Worm (Caenorhabditis elegans): ENCODE measurements around the gene ech-6.

The ech-6 gene

ce11 chrIII:9746665-9747064 lies 6.0 kb downstream of the ech-6 start:
- TF ChIP-seq tab-1 (GFP tag; IDR thresholded peaks at IDR 0.05), result no peak
- TF ChIP-seq T22C8.4 (GFP tag; IDR thresholded peaks at IDR 0.05), result no peak
- TF ChIP-seq med-1 (GFP tag; optimal IDR thresholded peaks at IDR 0.05; ENCODE audit: insufficient read depth), result no peak
- no peak for TF ChIP-seq ztf-23 (GFP tag; IDR thresholded peaks at IDR 0.05)
- TF ChIP-seq klf-2 (GFP tag; conservative IDR thresholded peaks at IDR 0.05), result no peak
- no peak for TF ChIP-seq ref-1 (GFP tag; conservative IDR thresholded peaks at IDR 0.05)
- TF ChIP-seq ztf-29 (GFP tag; IDR thresholded peaks at IDR 0.05), result no peak
- TF ChIP-seq flt-1 (GFP tag; IDR thresholded peaks at IDR 0.05), result no peak
- no peak for TF ChIP-seq cog-1 (tag; optimal IDR thresholded peaks at IDR 0.05)

ce11 chrIII:9745333-9745897 lies 7.3 kb downstream of the ech-6 start:
- TF ChIP-seq ztf-23 (GFP tag; IDR thresholded peaks at IDR 0.05), result no peak
- no peak for TF ChIP-seq ztf-29 (GFP tag; IDR thresholded peaks at IDR 0.05)
- no peak for TF ChIP-seq flt-1 (GFP tag; IDR thresholded peaks at IDR 0.05)
- TF ChIP-seq med-1 (GFP tag; optimal IDR thresholded peaks at IDR 0.05; ENCODE audit: insufficient read depth), result no peak
- no peak for TF ChIP-seq ref-1 (GFP tag; conservative IDR thresholded peaks at IDR 0.05)
- TF ChIP-seq klf-2 (GFP tag; conservative IDR thresholded peaks at IDR 0.05), result no peak
- TF ChIP-seq T22C8.4 (GFP tag; IDR thresholded peaks at IDR 0.05), result no peak
- no peak for TF ChIP-seq tab-1 (GFP tag; IDR thresholded peaks at IDR 0.05)
- no peak for TF ChIP-seq cog-1 (tag; optimal IDR thresholded peaks at IDR 0.05)

DNA sequence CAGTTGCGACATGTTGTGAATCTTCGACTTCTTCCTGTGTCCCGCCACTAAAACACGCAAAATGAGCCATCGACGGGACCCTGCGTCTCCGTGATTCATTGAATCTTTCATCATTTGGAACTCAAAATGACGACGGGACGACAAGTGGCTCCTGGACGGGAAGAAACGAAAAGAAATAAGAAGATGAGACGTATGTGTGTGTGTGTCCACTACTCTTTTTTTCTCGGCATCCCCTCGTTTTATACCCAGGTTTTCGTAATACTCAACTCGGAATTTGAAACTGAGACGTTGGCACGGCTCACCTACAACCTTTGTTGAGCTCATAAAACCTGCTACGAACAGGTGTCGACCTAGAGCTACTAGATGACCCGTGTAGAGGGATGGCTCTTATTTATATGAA lies 8.2 kb downstream of the ech-6 start:
- TF ChIP-seq flt-1 (GFP tag; IDR thresholded peaks at IDR 0.05), result no peak
- TF ChIP-seq ztf-23 (GFP tag; IDR thresholded peaks at IDR 0.05), result no peak
- TF ChIP-seq klf-2 (GFP tag; conservative IDR thresholded peaks at IDR 0.05), result no peak
- no peak for TF ChIP-seq cog-1 (tag; optimal IDR thresholded peaks at IDR 0.05)
- TF ChIP-seq ztf-29 (GFP tag; IDR thresholded peaks at IDR 0.05), result no peak
- TF ChIP-seq tab-1 (GFP tag; IDR thresholded peaks at IDR 0.05), result no peak
- TF ChIP-seq T22C8.4 (GFP tag; IDR thresholded peaks at IDR 0.05), result no peak
- no peak for TF ChIP-seq med-1 (GFP tag; optimal IDR thresholded peaks at IDR 0.05; ENCODE audit: insufficient read depth)
- no peak; the same call in 1 of the 2 replicates for TF ChIP-seq ref-1 (GFP tag; conservative IDR thresholded peaks at IDR 0.05)

ce11 chrIII:9743239-9743638 lies 9.4 kb downstream of the ech-6 start, which contains the start of gene T05G5.1:
Gene T05G5.1, minus strand, starts transcription at chrIII:9743339.
- TF ChIP-seq med-1 (GFP tag; optimal IDR thresholded peaks at IDR 0.05; ENCODE audit: insufficient read depth), result no peak
- no peak for TF ChIP-seq ztf-23 (GFP tag; IDR thresholded peaks at IDR 0.05)
- TF ChIP-seq ztf-29 (GFP tag; IDR thresholded peaks at IDR 0.05), result no peak
- no peak for TF ChIP-seq cog-1 (tag; optimal IDR thresholded peaks at IDR 0.05)
- TF ChIP-seq klf-2 (GFP tag; conservative IDR thresholded peaks at IDR 0.05), result no peak
- no peak for TF ChIP-seq tab-1 (GFP tag; IDR thresholded peaks at IDR 0.05)
- TF ChIP-seq flt-1 (GFP tag; IDR thresholded peaks at IDR 0.05), result no peak
- no peak for TF ChIP-seq T22C8.4 (GFP tag; IDR thresholded peaks at IDR 0.05)
- no peak for TF ChIP-seq ref-1 (GFP tag; conservative IDR thresholded peaks at IDR 0.05)

- TF ChIP-seq cog-1 (tag; optimal IDR thresholded peaks at IDR 0.05) (no peak), ztf-29 (GFP tag; IDR thresholded peaks at IDR 0.05) (0 out of 2 replicates have a peak, but pooled peaks have one; percentile 38)
Observed at ce11 chrIII:9741985-9742384, 10.7 kb downstream of the ech-6 start.

- TF ChIP-seq cog-1 (tag; optimal IDR thresholded peaks at IDR 0.05), result no peak
- no peak for TF ChIP-seq T22C8.4 (GFP tag; IDR thresholded peaks at IDR 0.05)
Observed at ce11 chrIII:9740663-9741062, 12.0 kb downstream of the ech-6 start.

- TF ChIP-seq tab-1 (GFP tag; IDR thresholded peaks at IDR 0.05) (no peak), med-1 (GFP tag; optimal IDR thresholded peaks at IDR 0.05; ENCODE audit: insufficient read depth) (no peak), ref-1 (GFP tag; conservative IDR thresholded peaks at IDR 0.05) (no peak), cog-1 (tag; optimal IDR thresholded peaks at IDR 0.05) (no peak), ztf-29 (GFP tag; IDR thresholded peaks at IDR 0.05) (no peak), T22C8.4 (GFP tag; IDR thresholded peaks at IDR 0.05) (no peak), flt-1 (GFP tag; IDR thresholded peaks at IDR 0.05) (no peak), klf-2 (GFP tag; conservative IDR thresholded peaks at IDR 0.05) (no peak), ztf-23 (GFP tag; IDR thresholded peaks at IDR 0.05) (no peak)
Observed at ce11 chrIII:9738954-9739353, 13.7 kb downstream of the ech-6 start, which contains the start of gene hlh-4. Gene hlh-4, minus strand, starts transcription at chrIII:9739054.

- TF ChIP-seq ref-1 (GFP tag; conservative IDR thresholded peaks at IDR 0.05), result no peak
- TF ChIP-seq cog-1 (tag; optimal IDR thresholded peaks at IDR 0.05), result no peak
- no peak for TF ChIP-seq ztf-29 (GFP tag; IDR thresholded peaks at IDR 0.05)
- no peak for TF ChIP-seq flt-1 (GFP tag; IDR thresholded peaks at IDR 0.05)
- TF ChIP-seq T22C8.4 (GFP tag; IDR thresholded peaks at IDR 0.05), result no peak
- no peak for TF ChIP-seq tab-1 (GFP tag; IDR thresholded peaks at IDR 0.05)
- TF ChIP-seq ztf-23 (GFP tag; IDR thresholded peaks at IDR 0.05), result no peak
- no peak for TF ChIP-seq klf-2 (GFP tag; conservative IDR thresholded peaks at IDR 0.05)
Observed at ce11 chrIII:9735857-9736256, 16.8 kb downstream of the ech-6 start, which contains the start of gene dao-6. Gene dao-6, minus strand, starts transcription at chrIII:9736201.

ce11 chrIII:9734030-9734429 lies 18.7 kb downstream of the ech-6 start:
- TF ChIP-seq ztf-23 (GFP tag; IDR thresholded peaks at IDR 0.05), result no peak
- no peak for TF ChIP-seq cog-1 (tag; optimal IDR thresholded peaks at IDR 0.05)
- no peak for TF ChIP-seq med-1 (GFP tag; optimal IDR thresholded peaks at IDR 0.05; ENCODE audit: insufficient read depth)
- TF ChIP-seq ztf-29 (GFP tag; IDR thresholded peaks at IDR 0.05), result no peak
- no peak for TF ChIP-seq flt-1 (GFP tag; IDR thresholded peaks at IDR 0.05)
- no peak for TF ChIP-seq ref-1 (GFP tag; conservative IDR thresholded peaks at IDR 0.05)
- TF ChIP-seq T22C8.4 (GFP tag; IDR thresholded peaks at IDR 0.05), result no peak
- TF ChIP-seq tab-1 (GFP tag; IDR thresholded peaks at IDR 0.05), result no peak
- no peak for TF ChIP-seq klf-2 (GFP tag; conservative IDR thresholded peaks at IDR 0.05)

- TF ChIP-seq tab-1 (GFP tag; IDR thresholded peaks at IDR 0.05) (no peak), ztf-29 (GFP tag; IDR thresholded peaks at IDR 0.05) (no peak), ref-1 (GFP tag; conservative IDR thresholded peaks at IDR 0.05) (no peak), med-1 (GFP tag; optimal IDR thresholded peaks at IDR 0.05; ENCODE audit: insufficient read depth) (no peak), flt-1 (GFP tag; IDR thresholded peaks at IDR 0.05) (no peak), T22C8.4 (GFP tag; IDR thresholded peaks at IDR 0.05) (no peak), klf-2 (GFP tag; conservative IDR thresholded peaks at IDR 0.05) (no peak), ztf-23 (GFP tag; IDR thresholded peaks at IDR 0.05) (no peak), cog-1 (tag; optimal IDR thresholded peaks at IDR 0.05) (no peak)
Observed at ce11 chrIII:9733333-9733732, 19.4 kb downstream of the ech-6 start.
